Worm (Caenorhabditis elegans): ENCODE measurements around the gene srh-15.

ce11 chrV:13274615-13275014 is 46.2 kb upstream of the srh-15 start:
- TF ChIP-seq flt-1 (GFP tag; IDR thresholded peaks at IDR 0.05) (no peak), ama-1 (optimal IDR thresholded peaks at IDR 0.05) (no peak), ets-7 (tag; optimal IDR thresholded peaks at IDR 0.05) (no peak), hmg-4 (GFP tag; optimal IDR thresholded peaks at IDR 0.05) (no peak)
